Worm (Caenorhabditis elegans): ENCODE results near the gene fbxb-57.

- no peak for TF ChIP-seq tbx-37 (GFP tag; conservative IDR thresholded peaks at IDR 0.05)
- TF ChIP-seq ama-1 (optimal IDR thresholded peaks at IDR 0.05): no peak
- TF ChIP-seq F13C5.2 (tag; optimal IDR thresholded peaks at IDR 0.05): no peak
- no peak for TF ChIP-seq hmg-4 (GFP tag; optimal IDR thresholded peaks at IDR 0.05)
- TF ChIP-seq B0310.2 (tag; optimal IDR thresholded peaks at IDR 0.05): no peak
- TF ChIP-seq ceh-36 (tag; optimal IDR thresholded peaks at IDR 0.05): no peak
- TF ChIP-seq tbx-11 (GFP tag; IDR thresholded peaks at IDR 0.05): no peak
- no peak for TF ChIP-seq hnd-1 (tag; optimal IDR thresholded peaks at IDR 0.05)
Observed at ce11 chrV:19262349-19262748, 26.2 kb upstream of the fbxb-57 start, which contains the start of gene F21D9.2.

Data from whole organism, early embryonic.